Worm (Caenorhabditis elegans) whole organism, L4 larva: ENCODE measurements around the gene B0546.3.
"Not testable (repeated sequence)": the region's sequence is repeated elsewhere in the genome, so short reads cannot be mapped to it uniquely, and the experiment has no call there.

ENCODE experiments used
- F26F4.8 ChIP-seq: fragments of 200-800 bp; sonication (Bioruptor generic); conservative IDR thresholded peaks from 2 replicates; pipeline ENCODE4 v1.3.6; 2022; ENCODE audit warnings: missing genetic modification characterization, missing compliant biosample characterization
- aha-1 ChIP-seq: fragments of 150-350 bp; peaks from one replicate; lab custom pipeline; 2014; ENCODE audit warnings: missing biosample characterization, missing genetic modification characterization
- aly-2 ChIP-seq: sonication (generic microtip); optimal IDR thresholded peaks from 2 replicates; lab custom pipeline; 2018; ENCODE audit warnings: missing biosample characterization, missing genetic modification characterization
- ceh-82 ChIP-seq: sonication (generic microtip); optimal IDR thresholded peaks from 2 replicates; lab custom pipeline; 2017; ENCODE audit warnings: missing biosample characterization, missing genetic modification characterization
- ces-1 ChIP-seq: fragments of 150-350 bp; sonication (generic microtip); optimal IDR thresholded peaks from 4 replicates; lab custom pipeline; 2014; ENCODE audit warnings: missing biosample characterization, missing genetic modification reagents, missing genetic modification characterization
- hlh-11 ChIP-seq: fragments of 200-800 bp; sonication (Bioruptor generic); optimal IDR thresholded peaks from 2 replicates; lab custom pipeline; 2018; ENCODE audit warnings: mild to moderate bottlenecking, missing genetic modification characterization, missing compliant biosample characterization
- mep-1 ChIP-seq: fragments of 150-350 bp; sonication (generic microtip); optimal IDR thresholded peaks from 3 replicates; lab custom pipeline; 2014; ENCODE audit warnings: missing biosample characterization, missing genetic modification characterization
- nhr-102 ChIP-seq: sonication (generic microtip); optimal IDR thresholded peaks from 2 replicates; lab custom pipeline; 2016; ENCODE audit warnings: mild to moderate bottlenecking, missing genetic modification characterization, moderate library complexity, missing compliant biosample characterization
- nhr-11 ChIP-seq: fragments of 150-350 bp; optimal IDR thresholded peaks from 2 replicates; lab custom pipeline; 2014; ENCODE audit warnings: missing biosample characterization, missing genetic modification characterization
- nhr-237 ChIP-seq: sonication (generic microtip); optimal IDR thresholded peaks from 2 replicates; lab custom pipeline; 2017; ENCODE audit warnings: missing biosample characterization, missing genetic modification characterization
- zip-2 ChIP-seq: fragments of 150-350 bp; optimal IDR thresholded peaks from 2 replicates; lab custom pipeline; 2014; ENCODE audit warnings: missing biosample characterization, missing genetic modification characterization

- not testable (repeated sequence) for TF ChIP-seq hlh-11 (tag; lab: Kevin White, UChicago); nhr-102; nhr-11 (tag; lab: Kevin White, UChicago); zip-2 (tag; lab: Kevin White, UChicago); ceh-82 (tag; lab: Kevin White, UChicago); F26F4.8; ces-1 (GFP tag; lab: Kevin White, UChicago); aly-2 (tag; lab: Kevin White, UChicago); nhr-237 (tag; lab: Kevin White, UChicago); aha-1 (tag; lab: Kevin White, UChicago); mep-1 (tag; lab: Kevin White, UChicago)
Observed at ce11 chrIV:3394066-3394465, 11.4 kb upstream of the B0546.3 start, which contains the start of gene C04C3.4.
